Fruit fly (Drosophila melanogaster) whole organism, pupa: ENCODE results near the gene Art9.

ENCODE experiments used
- CG10348 ChIP-seq: fragments of 200-800 bp; sonication (Bioruptor generic); IDR thresholded peaks from 2 replicates; pipeline ENCODE4 v1.3.6; 2022; ENCODE audit warnings: missing biosample characterization, missing genetic modification characterization
- CG14655 ChIP-seq: fragments of 200-800 bp; sonication (Bioruptor generic); optimal IDR thresholded peaks from 3 replicates; lab custom pipeline; 2017; ENCODE audit warnings: mild to moderate bottlenecking, missing biosample characterization, missing genetic modification reagents, missing genetic modification characterization
- EcR ChIP-seq: fragments of 200-800 bp; sonication (Bioruptor generic); optimal IDR thresholded peaks from 3 replicates; lab custom pipeline; 2019; ENCODE audit warnings: missing biosample characterization, missing genetic modification characterization, mild to moderate bottlenecking, moderate library complexity, missing genetic modification reagents
- Ets98B ChIP-seq: fragments of 200-800 bp; sonication (Bioruptor generic); IDR thresholded peaks from 2 replicates; pipeline ENCODE4 v1.3.6; 2022; ENCODE audit warnings: missing biosample characterization, missing genetic modification characterization
- Snoo ChIP-seq: fragments of 200-800 bp; sonication (Bioruptor generic); optimal IDR thresholded peaks from 3 replicates; lab custom pipeline; 2017; ENCODE audit warnings: missing biosample characterization, mild to moderate bottlenecking, missing genetic modification characterization, inconsistent platforms

DNA sequence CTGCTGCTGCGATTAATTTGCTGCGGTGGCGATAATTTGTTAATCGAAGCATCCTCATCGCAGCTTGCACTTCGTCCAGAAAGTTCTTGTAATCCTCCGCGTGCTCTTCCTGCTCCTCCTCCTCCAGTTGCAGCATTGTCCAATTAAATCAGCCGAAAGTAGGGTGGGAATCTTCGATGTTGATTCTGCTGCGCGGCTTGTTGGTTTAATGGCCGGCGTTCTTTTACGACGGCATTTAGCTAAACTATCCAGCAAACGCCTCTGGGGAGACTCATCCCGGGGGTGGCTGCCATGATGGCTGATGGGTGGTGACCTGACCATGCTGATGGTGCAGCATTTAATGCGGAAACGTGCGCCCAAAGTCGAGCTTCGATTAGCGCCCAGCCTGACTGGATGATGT lies 6.3 kb upstream of the Art9 start:
- no peak for TF ChIP-seq Ets98B
- TF ChIP-seq EcR (GFP tag; lab: Kevin White, UChicago): no peak
- TF ChIP-seq Snoo (tag; lab: Kevin White, UChicago): no peak
- no peak for TF ChIP-seq CG14655 (GFP tag; lab: Kevin White, UChicago)
- no peak for TF ChIP-seq CG10348 (GFP tag; lab: Robert Waterston, UW)
